Worm (Caenorhabditis elegans) whole organism, L4 larva: Measurements from ENCODE around the gene R10E11.6.

Experiments
- F26F4.8 ChIP-seq: fragments of 200-800 bp; sonication (Bioruptor generic); conservative IDR thresholded peaks from 2 replicates; pipeline ENCODE4 v1.3.6; 2022; ENCODE audit warnings: missing genetic modification characterization, missing compliant biosample characterization
- T20F7.1 ChIP-seq: fragments of 200-800 bp; sonication (Bioruptor generic); optimal IDR thresholded peaks from 2 replicates; lab custom pipeline; 2018; ENCODE audit warnings: mild to moderate bottlenecking, missing genetic modification characterization, missing compliant biosample characterization
- T26A8.4 ChIP-seq: fragments of 200-800 bp; sonication (Bioruptor generic); IDR thresholded peaks from 2 replicates; pipeline ENCODE4 v1.3.6; 2022; ENCODE audit warnings: missing genetic modification characterization, missing compliant biosample characterization
- Y105C5A.15 ChIP-seq: fragments of 200-800 bp; sonication (Bioruptor generic); IDR thresholded peaks from 2 replicates; pipeline ENCODE4 v1.3.6; 2022; ENCODE audit warnings: missing genetic modification characterization, missing compliant biosample characterization
- Y5F2A.4 ChIP-seq: fragments of 200-800 bp; sonication (Bioruptor generic); optimal IDR thresholded peaks from 2 replicates; lab custom pipeline; 2018; ENCODE audit warnings: mild to moderate bottlenecking, missing genetic modification characterization, missing compliant biosample characterization
- Y75B8A.6 ChIP-seq: fragments of 200-800 bp; sonication (Bioruptor generic); IDR thresholded peaks from 2 replicates; pipeline ENCODE4 v1.3.6; 2022; ENCODE audit warnings: missing genetic modification reagents, missing genetic modification characterization, missing compliant biosample characterization
- ama-1 ChIP-seq: fragments of 150-350 bp; optimal IDR thresholded peaks from 2 replicates; lab custom pipeline; 2014; ENCODE audit warnings: inconsistent platforms, mixed read lengths
- attf-4 ChIP-seq: sonication (generic microtip); optimal IDR thresholded peaks from 3 replicates; lab custom pipeline; 2017; ENCODE audit warnings: missing biosample characterization, missing genetic modification characterization
- ceh-28 ChIP-seq: fragments of 150-350 bp; optimal IDR thresholded peaks from 2 replicates; lab custom pipeline; 2014; ENCODE audit warnings: missing biosample characterization, missing genetic modification reagents, missing genetic modification characterization
- ceh-32 ChIP-seq: sonication (generic microtip); optimal IDR thresholded peaks from 2 replicates; lab custom pipeline; 2016; ENCODE audit warnings: mild to moderate bottlenecking, missing genetic modification characterization, missing compliant biosample characterization; ENCODE audit not compliant: poor library complexity
- ces-1 ChIP-seq: fragments of 150-350 bp; sonication (generic microtip); optimal IDR thresholded peaks from 4 replicates; lab custom pipeline; 2014; ENCODE audit warnings: missing biosample characterization, missing genetic modification reagents, missing genetic modification characterization
- cey-2 ChIP-seq: sonication (generic microtip); optimal IDR thresholded peaks from 3 replicates; lab custom pipeline; 2017; ENCODE audit warnings: missing genetic modification characterization, mild to moderate bottlenecking, missing compliant biosample characterization, antibody characterized with exemption, borderline replicate concordance; ENCODE audit not compliant: insufficient read depth
- ctbp-1 ChIP-seq: fragments of 200-800 bp; sonication (Bioruptor generic); IDR thresholded peaks from 2 replicates; pipeline ENCODE4 v1.3.6; 2022; ENCODE audit warnings: missing genetic modification reagents, missing genetic modification characterization, missing compliant biosample characterization
- daf-16 ChIP-seq, 3 experiments: sonication (generic microtip); optimal IDR thresholded peaks; 2 replicates each; lab custom pipeline; 2016 to 2017; ENCODE audit warnings: missing genetic modification characterization in 3 of 3, missing genetic modification reagents in 3 of 3, mild to moderate bottlenecking in 2 of 3, missing compliant biosample characterization in 2 of 3, missing biosample characterization in 1 of 3, moderate library complexity in 1 of 3
- dmd-6 ChIP-seq: fragments of 200-800 bp; sonication (Bioruptor generic); IDR thresholded peaks from 2 replicates; pipeline ENCODE4 v1.3.6; 2022; ENCODE audit warnings: missing genetic modification reagents, missing genetic modification characterization, missing compliant biosample characterization
- dpl-1 ChIP-seq: fragments of 150-350 bp; optimal IDR thresholded peaks from 2 replicates; lab custom pipeline; 2014; ENCODE audit warnings: missing biosample characterization, missing genetic modification reagents, missing genetic modification characterization
- dve-1 ChIP-seq: sonication (generic microtip); optimal IDR thresholded peaks from 2 replicates; lab custom pipeline; 2017; ENCODE audit warnings: antibody characterized with exemption, mild to moderate bottlenecking, missing genetic modification characterization, missing compliant biosample characterization; ENCODE audit not compliant: insufficient read depth
- egl-43 ChIP-seq: fragments of 200-800 bp; sonication (Bioruptor generic); IDR thresholded peaks from 2 replicates; pipeline ENCODE4 v1.3.6; 2022; ENCODE audit warnings: missing genetic modification reagents, missing genetic modification characterization, missing compliant biosample characterization
- gei-8 ChIP-seq: fragments of 200-800 bp; sonication (Bioruptor generic); optimal IDR thresholded peaks from 2 replicates; lab custom pipeline; 2018; ENCODE audit warnings: mild to moderate bottlenecking, missing genetic modification characterization, missing compliant biosample characterization
- hif-1 ChIP-seq, 2 experiments: sonication (generic microtip); optimal IDR thresholded peaks; 2 replicates each; lab custom pipeline; 2016 to 2017; ENCODE audit warnings: missing compliant biosample characterization in 2 of 2, missing genetic modification characterization in 2 of 2, missing genetic modification reagents in 2 of 2, missing genotype in 2 of 2, mild to moderate bottlenecking in 1 of 2
- hlh-11 ChIP-seq: fragments of 200-800 bp; sonication (Bioruptor generic); optimal IDR thresholded peaks from 2 replicates; lab custom pipeline; 2018; ENCODE audit warnings: mild to moderate bottlenecking, missing genetic modification characterization, missing compliant biosample characterization
- jun-1 ChIP-seq: fragments of 150-350 bp; optimal IDR thresholded peaks from 2 replicates; lab custom pipeline; 2014; ENCODE audit warnings: missing biosample characterization, missing genetic modification reagents, missing genetic modification characterization
- lim-7 ChIP-seq: fragments of 200-800 bp; sonication (Bioruptor generic); IDR thresholded peaks from 2 replicates; pipeline ENCODE4 v1.3.6; 2022; ENCODE audit warnings: missing genetic modification characterization, missing compliant biosample characterization
- lin-13 ChIP-seq: fragments of 150-350 bp; optimal IDR thresholded peaks from 2 replicates; lab custom pipeline; 2014; ENCODE audit warnings: missing biosample characterization, missing genetic modification reagents, missing genetic modification characterization
- lin-29 ChIP-seq: fragments of 200-800 bp; sonication (Bioruptor generic); IDR thresholded peaks from 2 replicates; pipeline ENCODE4 v1.3.6; 2022; ENCODE audit warnings: missing genetic modification reagents, missing genetic modification characterization, missing compliant biosample characterization
- lir-3 ChIP-seq: sonication (generic microtip); optimal IDR thresholded peaks from 2 replicates; lab custom pipeline; 2016; ENCODE audit warnings: mild to moderate bottlenecking, missing genetic modification characterization, missing compliant biosample characterization
- lsy-2 ChIP-seq, 2 experiments: fragments of 150-350 bp in 1 of 2; sonication (generic microtip) in 1 of 2; optimal IDR thresholded peaks; 2 replicates each; lab custom pipeline; 2014 to 2017; ENCODE audit warnings: missing biosample characterization in 2 of 2, missing genetic modification characterization in 2 of 2
- madf-9 ChIP-seq: fragments of 200-800 bp; sonication (Bioruptor generic); conservative IDR thresholded peaks from 2 replicates; pipeline ENCODE4 v1.3.6; 2022; ENCODE audit warnings: missing genetic modification reagents, missing genetic modification characterization, missing compliant biosample characterization
- mdt-29 ChIP-seq: fragments of 200-800 bp; sonication (Bioruptor generic); IDR thresholded peaks from 2 replicates; pipeline ENCODE4 v1.3.6; 2022; ENCODE audit warnings: missing genetic modification reagents, missing genetic modification characterization, missing compliant biosample characterization
- mes-2 ChIP-seq: sonication (generic microtip); optimal IDR thresholded peaks from 2 replicates; lab custom pipeline; 2016; ENCODE audit warnings: missing genotype, mild to moderate bottlenecking, missing genetic modification characterization, missing compliant biosample characterization; ENCODE audit not compliant: poor library complexity, severe bottlenecking
- mxl-3 ChIP-seq: fragments of 200-800 bp; sonication (Bioruptor generic); optimal IDR thresholded peaks from 2 replicates; lab custom pipeline; 2018; ENCODE audit warnings: mild to moderate bottlenecking, missing genetic modification characterization, missing compliant biosample characterization
- nhr-28 ChIP-seq: fragments of 150-350 bp; optimal IDR thresholded peaks from 2 replicates; lab custom pipeline; 2014; ENCODE audit warnings: missing biosample characterization, missing genetic modification characterization
- nhr-41 ChIP-seq: fragments of 200-800 bp; sonication (Bioruptor generic); IDR thresholded peaks from 2 replicates; pipeline ENCODE4 v1.3.6; 2022; ENCODE audit warnings: missing genetic modification reagents, missing genetic modification characterization, missing compliant biosample characterization
- nhr-42 ChIP-seq: fragments of 200-800 bp; sonication (Bioruptor generic); IDR thresholded peaks from 2 replicates; pipeline ENCODE4 v1.3.6; 2022; ENCODE audit warnings: missing genetic modification characterization, missing compliant biosample characterization
- nhr-6 ChIP-seq: fragments of 150-350 bp; optimal IDR thresholded peaks from 2 replicates; lab custom pipeline; 2014; ENCODE audit warnings: missing biosample characterization, missing genetic modification characterization
- pha-4 ChIP-seq, 2 experiments: fragments of 150-350 bp in 1 of 2; fragments of 200-800 bp in 1 of 2; sonication (Bioruptor generic) in 1 of 2; IDR thresholded peaks in 1 of 2; optimal IDR thresholded peaks in 1 of 2; 2 replicates each; pipeline versions ENCODE4 v1.3.6 to Lab custom; 2014 to 2022; ENCODE audit warnings: missing genetic modification characterization in 2 of 2, missing genetic modification reagents in 2 of 2, missing biosample characterization in 1 of 2, missing compliant biosample characterization in 1 of 2
- pqm-1 ChIP-seq: sonication (generic microtip); optimal IDR thresholded peaks from 2 replicates; lab custom pipeline; 2017; ENCODE audit warnings: missing biosample characterization, missing genetic modification characterization
- set-16 ChIP-seq: fragments of 200-800 bp; sonication (Bioruptor generic); IDR thresholded peaks from 2 replicates; pipeline ENCODE4 v1.3.6; 2022; ENCODE audit warnings: missing genetic modification reagents, missing genetic modification characterization, missing compliant biosample characterization
- snpc-1.2 ChIP-seq: fragments of 200-800 bp; sonication (Bioruptor generic); IDR thresholded peaks from 2 replicates; pipeline ENCODE4 v1.3.6; 2022; ENCODE audit warnings: missing genetic modification reagents, missing genetic modification characterization, missing compliant biosample characterization
- tra-1 ChIP-seq: fragments of 200-800 bp; sonication (Bioruptor generic); IDR thresholded peaks from 2 replicates; pipeline ENCODE4 v1.3.6; 2022; ENCODE audit warnings: missing genetic modification reagents, missing genetic modification characterization, missing compliant biosample characterization
- unc-130 ChIP-seq: sonication (generic microtip); optimal IDR thresholded peaks from 2 replicates; lab custom pipeline; 2016; ENCODE audit warnings: missing genetic modification reagents, missing genetic modification characterization, missing compliant biosample characterization
- unc-62 ChIP-seq, 3 experiments: fragments of 150-350 bp in 1 of 3; sonication (generic microtip); optimal IDR thresholded peaks in 2 of 3; peaks in 1 of 3; 1 replicate in 1 of 3; 2 replicates in 2 of 3; lab custom pipeline; 2014 to 2017; ENCODE audit warnings: missing biosample characterization in 3 of 3, missing genetic modification characterization in 3 of 3, missing genetic modification reagents in 3 of 3, missing genotype in 1 of 3
- zag-1 ChIP-seq: fragments of 150-350 bp; optimal IDR thresholded peaks from 2 replicates; lab custom pipeline; 2014; ENCODE audit warnings: missing biosample characterization, missing genetic modification characterization
- zfp-2 ChIP-seq: sonication (generic microtip); optimal IDR thresholded peaks from 2 replicates; lab custom pipeline; 2016; ENCODE audit warnings: mild to moderate bottlenecking, missing genetic modification characterization, missing compliant biosample characterization

R10E11.6 gene

ce11 chrIII:9825073-9825828 is 42.4 kb downstream of the R10E11.6 start, which contains the start of gene ZK632.9:
ZK632.9 (minus strand) TSS chrIII:9825432.
- TF ChIP-seq ctbp-1 (GFP tag; lab: Robert Waterston, UW) (no peak), nhr-6 (tag; lab: Kevin White, UChicago) (no peak), Y75B8A.6 (GFP tag; lab: Robert Waterston, UW) (peak; percentile 70; the same call in 1 of the 2 replicates), F26F4.8 (GFP tag; lab: Robert Waterston, UW) (no peak), ces-1 (no peak), dmd-6 (GFP tag; lab: Robert Waterston, UW) (peak; percentile 48), dve-1 (tag; lab: Kevin White, UChicago) (peak; percentile 54), lim-7 (GFP tag; lab: Robert Waterston, UW) (no peak), T26A8.4 (GFP tag; lab: Robert Waterston, UW) (peak; percentile 41; the same call in 1 of the 2 replicates), nhr-28 (peak; percentile 63), egl-43 (peak; percentile 54), set-16 (GFP tag; lab: Robert Waterston, UW) (0 out of 2 replicates have a peak, but pooled peaks have one; percentile 16), nhr-42 (no peak), lin-29 (no peak), dpl-1 (GFP tag; lab: Kevin White, UChicago) (peak; percentile 10), madf-9 (GFP tag; lab: Robert Waterston, UW) (no peak), Y105C5A.15 (0 out of 2 replicates have a peak, but pooled peaks have one; percentile 25), T20F7.1 (GFP tag; lab: Kevin White, UChicago) (no peak), ceh-32 (no peak), ceh-28 (tag; lab: Kevin White, UChicago) (peak; percentile 26), snpc-1.2 (GFP tag; lab: Robert Waterston, UW) (0 out of 2 replicates have a peak, but pooled peaks have one; percentile 34), pha-4 (GFP tag; IDR thresholded peaks at IDR 0.05; lab: Robert Waterston, UW) (0 out of 2 replicates have a peak, but pooled peaks have one; percentile 32), pha-4 (tag; optimal IDR thresholded peaks at IDR 0.05; lab: Kevin White, UChicago) (no peak), unc-62 (GFP tag; optimal IDR thresholded peaks at IDR 0.05 in 1 of 2; lab: Kevin White, UChicago) (peak in 1 of 2 experiments; percentile 56), unc-62 (tag; optimal IDR thresholded peaks at IDR 0.05; lab: Kevin White, UChicago) (no peak), daf-16 (GFP tag; optimal IDR thresholded peaks at IDR 0.05; lab: Kevin White, UChicago) (no peak), daf-16 (tag; optimal IDR thresholded peaks at IDR 0.05; lab: Kevin White, UChicago) (peak; percentile 94), nhr-41 (GFP tag; lab: Robert Waterston, UW) (no peak), mxl-3 (no peak), hlh-11 (tag; lab: Kevin White, UChicago) (peak; percentile 41), zfp-2 (no peak), mes-2 (tag; lab: Kevin White, UChicago) (peak; percentile 33), Y5F2A.4 (GFP tag; lab: Kevin White, UChicago) (no peak)

ce11 chrIII:9826005-9826404 is 43.2 kb downstream of the R10E11.6 start:
- TF ChIP-seq dpl-1 (GFP tag; lab: Kevin White, UChicago) (peak; percentile 5), ceh-32 (no peak), lsy-2 (tag; optimal IDR thresholded peaks at IDR 0.05; lab: Kevin White, UChicago) (peak in 1 of 2 experiments; percentile 82), cey-2 (tag; lab: Kevin White, UChicago) (no peak), nhr-28 (peak; percentile 17), tra-1 (GFP tag; lab: Robert Waterston, UW) (no peak), zag-1 (no peak), lin-13 (GFP tag; lab: Kevin White, UChicago) (peak; percentile 5), lir-3 (tag; lab: Kevin White, UChicago) (no peak), F26F4.8 (GFP tag; lab: Robert Waterston, UW) (no peak), mes-2 (tag; lab: Kevin White, UChicago) (peak; percentile 56), daf-16 (GFP tag; optimal IDR thresholded peaks at IDR 0.05; lab: Kevin White, UChicago) (no peak), daf-16 (tag; optimal IDR thresholded peaks at IDR 0.05; lab: Kevin White, UChicago) (peak; percentile 49), unc-130 (no peak), attf-4 (tag; lab: Kevin White, UChicago) (no peak), ama-1 (lab: Kevin White, UChicago) (peak; percentile 66), nhr-6 (tag; lab: Kevin White, UChicago) (peak; percentile 53), jun-1 (no peak), pqm-1 (tag; lab: Kevin White, UChicago) (no peak), gei-8 (GFP tag; lab: Kevin White, UChicago) (no peak), hif-1 (tag; optimal IDR thresholded peaks at IDR 0.05; lab: Kevin White, UChicago) (peak in 1 of 2 experiments; percentile 9), ceh-28 (tag; lab: Kevin White, UChicago) (no peak), mdt-29 (0 out of 2 replicates have a peak, but pooled peaks have one; percentile 45), T20F7.1 (GFP tag; lab: Kevin White, UChicago) (peak; percentile 24)
